Fruit fly (Drosophila melanogaster) whole organism, embryonic: ENCODE measurements around the gene CG15422.

Source experiments
- ATbp ChIP-seq: fragments of 200-800 bp; sonication (Bioruptor generic); optimal IDR thresholded peaks from 2 replicates; lab custom pipeline; 2017; ENCODE audit warnings: missing biosample characterization, mild to moderate bottlenecking, missing genetic modification characterization, missing genetic modification reagents
- CG10274 ChIP-seq: fragments of 200-800 bp; sonication (Bioruptor generic); optimal IDR thresholded peaks from 3 replicates; lab custom pipeline; 2017; ENCODE audit warnings: missing biosample characterization, mild to moderate bottlenecking, missing genetic modification characterization
- CG10431 ChIP-seq: fragments of 200-800 bp; sonication (Bioruptor generic); optimal IDR thresholded peaks from 3 replicates; lab custom pipeline; 2018; ENCODE audit warnings: missing biosample characterization, mild to moderate bottlenecking, missing genetic modification characterization
- CG11085 ChIP-seq: fragments of 200-800 bp; sonication (Bioruptor generic); IDR thresholded peaks from 2 replicates; pipeline ENCODE4 v1.3.6; 2022; ENCODE audit warnings: missing biosample characterization, missing genetic modification characterization
- CG12659 ChIP-seq: fragments of 200-800 bp; sonication (Bioruptor generic); optimal IDR thresholded peaks from 3 replicates; lab custom pipeline; 2017; ENCODE audit warnings: mild to moderate bottlenecking, missing biosample characterization, missing genetic modification reagents, missing genetic modification characterization
- CG13287 ChIP-seq: fragments of 200-800 bp; sonication (Bioruptor generic); IDR thresholded peaks from 2 replicates; pipeline ENCODE4 v1.3.6; 2022; ENCODE audit warnings: missing biosample characterization, missing genetic modification characterization; ENCODE audit not compliant: partially characterized antibody
- CG14441 ChIP-seq: fragments of 200-800 bp; sonication (Bioruptor generic); IDR thresholded peaks from 2 replicates; pipeline ENCODE4 v1.3.6; 2022; ENCODE audit warnings: missing biosample characterization, missing genetic modification characterization
- CG1529 ChIP-seq: fragments of 200-800 bp; sonication (Bioruptor generic); optimal IDR thresholded peaks from 3 replicates; lab custom pipeline; 2018; ENCODE audit warnings: missing biosample characterization, missing genetic modification characterization
- CG1603 ChIP-seq: fragments of 200-800 bp; sonication (Bioruptor generic); optimal IDR thresholded peaks from 2 replicates; lab custom pipeline; 2019; ENCODE audit warnings: missing biosample characterization, mild to moderate bottlenecking, missing genetic modification characterization, moderate library complexity
- CG17568 ChIP-seq: fragments of 200-800 bp; sonication (Bioruptor generic); optimal IDR thresholded peaks from 2 replicates; lab custom pipeline; 2018; ENCODE audit warnings: missing biosample characterization, mild to moderate bottlenecking, missing genetic modification characterization, moderate library complexity
- CG2129 ChIP-seq: fragments of 200-800 bp; sonication (Bioruptor generic); IDR thresholded peaks from 2 replicates; pipeline ENCODE4 v1.3.6; 2022; ENCODE audit warnings: missing biosample characterization, missing genetic modification characterization; ENCODE audit not compliant: partially characterized antibody
- CG30020 ChIP-seq: fragments of 200-800 bp; optimal IDR thresholded peaks from 2 replicates; lab custom pipeline; 2019; ENCODE audit warnings: missing biosample characterization, mild to moderate bottlenecking, missing genetic modification characterization, moderate library complexity
- CG31224 ChIP-seq: fragments of 200-800 bp; sonication (Bioruptor generic); IDR thresholded peaks from 2 replicates; pipeline ENCODE4 v1.3.6; 2022; ENCODE audit warnings: missing biosample characterization, missing genetic modification characterization
- CG31441 ChIP-seq: fragments of 200-800 bp; sonication (Bioruptor generic); IDR thresholded peaks from 2 replicates; pipeline ENCODE4 v1.3.6; 2022; ENCODE audit warnings: missing biosample characterization, missing genetic modification characterization
- CG7556 ChIP-seq: fragments of 200-800 bp; sonication (Bioruptor generic); optimal IDR thresholded peaks from 2 replicates; lab custom pipeline; 2017; ENCODE audit warnings: missing biosample characterization, mild to moderate bottlenecking, missing genetic modification characterization
- CG9215 ChIP-seq: fragments of 200-800 bp; sonication (Bioruptor generic); IDR thresholded peaks from 2 replicates; pipeline ENCODE4 v1.3.6; 2022; ENCODE audit warnings: missing biosample characterization, missing genetic modification characterization
- Doc2 ChIP-seq: fragments of 200-800 bp; sonication (Bioruptor generic); IDR thresholded peaks from 2 replicates; pipeline ENCODE4 v1.3.6; 2022; ENCODE audit warnings: missing biosample characterization, missing genetic modification characterization
- Hmr ChIP-seq: fragments of 200-800 bp; sonication (Bioruptor generic); optimal IDR thresholded peaks from 3 replicates; lab custom pipeline; 2017; ENCODE audit warnings: mild to moderate bottlenecking, missing biosample characterization, missing genetic modification reagents, missing genetic modification characterization
- Hr39 ChIP-seq: fragments of >200 bp; optimal IDR thresholded peaks from 2 replicates; lab custom pipeline; 2017
- Lim3 ChIP-seq: fragments of 200-800 bp; sonication (Bioruptor generic); IDR thresholded peaks from 2 replicates; pipeline ENCODE4 v1.3.6; 2022; ENCODE audit warnings: missing biosample characterization, missing genetic modification characterization
- MBD-R2 ChIP-seq: fragments of 200-800 bp; sonication (Bioruptor generic); IDR thresholded peaks from 2 replicates; pipeline ENCODE4 v1.3.6; 2022; ENCODE audit warnings: missing biosample characterization, missing genetic modification characterization
- Mrtf ChIP-seq: fragments of 200-800 bp; sonication (Bioruptor generic); IDR thresholded peaks from 3 replicates; pipeline ENCODE4 v1.3.6; 2022; ENCODE audit warnings: missing biosample characterization, missing genetic modification characterization
- NfI ChIP-seq: fragments of 200-800 bp; sonication (Bioruptor generic); optimal IDR thresholded peaks from 3 replicates; lab custom pipeline; 2018; ENCODE audit warnings: missing biosample characterization, mild to moderate bottlenecking, missing genetic modification characterization, moderate library complexity
- Sry-δ ChIP-seq: fragments of 200-800 bp; sonication (Bioruptor generic); optimal IDR thresholded peaks from 2 replicates; lab custom pipeline; 2016; ENCODE audit warnings: missing biosample characterization, missing genetic modification characterization
- Stat92E ChIP-seq, 3 experiments: fragments of >200 bp in 2 of 3; fragments of 200-800 bp in 1 of 3; sonication (Bioruptor generic) in 1 of 3; optimal IDR thresholded peaks; 2 replicates each; lab custom pipeline; 2017 to 2019; ENCODE audit warnings: missing biosample characterization in 3 of 3, missing genetic modification characterization in 3 of 3, mild to moderate bottlenecking in 1 of 3, moderate library complexity in 1 of 3
- Trl ChIP-seq, 3 experiments: fragments of >200 bp in 2 of 3; fragments of 200-800 bp in 1 of 3; sonication (Bioruptor generic) in 1 of 3; optimal IDR thresholded peaks; 2 replicates in 1 of 3; 3 replicates in 2 of 3; lab custom pipeline; 2016 to 2017; ENCODE audit warnings: missing biosample characterization in 1 of 3, missing genetic modification characterization in 1 of 3
- Xrp1 ChIP-seq: fragments of 200-800 bp; sonication (Bioruptor generic); IDR thresholded peaks from 2 replicates; pipeline ENCODE4 v1.3.6; 2022; ENCODE audit warnings: missing biosample characterization, missing genetic modification characterization
- abd-A ChIP-seq: fragments of 200-800 bp; sonication (Bioruptor generic); optimal IDR thresholded peaks from 3 replicates; lab custom pipeline; 2019; ENCODE audit warnings: missing biosample characterization, mild to moderate bottlenecking, missing genetic modification characterization, moderate library complexity
- bcd ChIP-seq: fragments of 200-800 bp; sonication (Bioruptor generic); optimal IDR thresholded peaks from 2 replicates; lab custom pipeline; 2017; ENCODE audit warnings: missing biosample characterization, mild to moderate bottlenecking, missing genetic modification characterization
- ci ChIP-seq: fragments of 200-800 bp; sonication (Bioruptor generic); IDR thresholded peaks from 3 replicates; pipeline ENCODE4 v1.3.6; 2022; ENCODE audit warnings: missing biosample characterization, missing genetic modification characterization
- croc ChIP-seq: fragments of 200-800 bp; sonication (Bioruptor generic); conservative IDR thresholded peaks from 3 replicates; pipeline ENCODE4 v1.3.6; 2022; ENCODE audit warnings: missing biosample characterization, missing genetic modification characterization
- gcm2 ChIP-seq: fragments of 200-800 bp; sonication (Bioruptor generic); optimal IDR thresholded peaks from 2 replicates; lab custom pipeline; 2016; ENCODE audit warnings: missing biosample characterization, missing genetic modification characterization
- grn ChIP-seq: fragments of 200-800 bp; sonication (Bioruptor generic); optimal IDR thresholded peaks from 3 replicates; lab custom pipeline; 2017; ENCODE audit warnings: missing biosample characterization, missing genetic modification characterization
- inv ChIP-seq: fragments of 200-800 bp; sonication (Bioruptor generic); IDR thresholded peaks from 2 replicates; pipeline ENCODE4 v1.3.6; 2022; ENCODE audit warnings: missing biosample characterization, missing genetic modification characterization; ENCODE audit not compliant: partially characterized antibody
- lov ChIP-seq, 2 experiments: fragments of 200-800 bp in 1 of 2; fragments of >200 bp in 1 of 2; sonication (Bioruptor generic) in 1 of 2; IDR thresholded peaks in 1 of 2; optimal IDR thresholded peaks in 1 of 2; 2 replicates in 1 of 2; 3 replicates in 1 of 2; pipeline versions ENCODE4 v1.3.6 to Lab custom; 2017 to 2022; ENCODE audit warnings: missing biosample characterization in 1 of 2, missing genetic modification characterization in 1 of 2
- luna ChIP-seq: fragments of 200-800 bp; sonication (Bioruptor generic); optimal IDR thresholded peaks from 2 replicates; lab custom pipeline; 2016; ENCODE audit warnings: missing biosample characterization, missing genetic modification characterization
- pnt ChIP-seq: fragments of 200-800 bp; sonication (Bioruptor generic); optimal IDR thresholded peaks from 3 replicates; lab custom pipeline; 2016; ENCODE audit warnings: missing biosample characterization, missing genetic modification characterization
- sens ChIP-seq: fragments of 200-800 bp; sonication (Bioruptor generic); peaks from one replicate; lab custom pipeline; 2016; ENCODE audit warnings: missing biosample characterization, missing genetic modification characterization
- shn ChIP-seq: fragments of 200-800 bp; sonication (Bioruptor generic); optimal IDR thresholded peaks from 3 replicates; lab custom pipeline; 2016; ENCODE audit warnings: missing biosample characterization, missing genetic modification characterization
- tll ChIP-seq, 2 experiments: fragments of 200-800 bp in 1 of 2; fragments of >200 bp in 1 of 2; sonication (Bioruptor generic) in 1 of 2; optimal IDR thresholded peaks; 2 replicates each; lab custom pipeline; 2017 to 2019; ENCODE audit warnings: missing biosample characterization in 2 of 2, missing genetic modification characterization in 2 of 2, mild to moderate bottlenecking in 1 of 2, moderate library complexity in 1 of 2
- trem ChIP-seq: fragments of 200-800 bp; optimal IDR thresholded peaks from 3 replicates; lab custom pipeline; 2019; ENCODE audit warnings: missing biosample characterization, mild to moderate bottlenecking, missing genetic modification characterization, moderate library complexity
- ttk ChIP-seq: fragments of 200-800 bp; sonication (Bioruptor generic); IDR thresholded peaks from 2 replicates; pipeline ENCODE4 v2.1.2; 2022; ENCODE audit warnings: missing biosample characterization, missing genetic modification characterization
- tx ChIP-seq: fragments of 200-800 bp; sonication (Bioruptor generic); optimal IDR thresholded peaks from 2 replicates; lab custom pipeline; 2016; ENCODE audit warnings: missing biosample characterization, missing genetic modification characterization
- vfl ChIP-seq: fragments of 200-800 bp; sonication (Bioruptor generic); optimal IDR thresholded peaks from 2 replicates; lab custom pipeline; 2016; ENCODE audit warnings: missing biosample characterization, missing genetic modification characterization
- vvl ChIP-seq: fragments of 200-800 bp; sonication (Bioruptor generic); IDR thresholded peaks from 2 replicates; pipeline ENCODE4 v1.3.6; 2022; ENCODE audit warnings: missing biosample characterization, missing genetic modification characterization
- wor ChIP-seq: fragments of 200-800 bp; sonication (Bioruptor generic); IDR thresholded peaks from 2 replicates; pipeline ENCODE4 v1.3.6; 2022; ENCODE audit warnings: missing biosample characterization, missing genetic modification characterization
- zen ChIP-seq: fragments of 200-800 bp; sonication (Bioruptor generic); optimal IDR thresholded peaks from 3 replicates; lab custom pipeline; 2018; ENCODE audit warnings: missing biosample characterization, mild to moderate bottlenecking, missing genetic modification characterization, moderate library complexity
- zfh1 ChIP-seq: fragments of 200-800 bp; sonication (Bioruptor generic); IDR thresholded peaks from 3 replicates; pipeline ENCODE4 v1.3.6; 2022; ENCODE audit warnings: missing biosample characterization, missing genetic modification characterization

Gene CG15422

DNA sequence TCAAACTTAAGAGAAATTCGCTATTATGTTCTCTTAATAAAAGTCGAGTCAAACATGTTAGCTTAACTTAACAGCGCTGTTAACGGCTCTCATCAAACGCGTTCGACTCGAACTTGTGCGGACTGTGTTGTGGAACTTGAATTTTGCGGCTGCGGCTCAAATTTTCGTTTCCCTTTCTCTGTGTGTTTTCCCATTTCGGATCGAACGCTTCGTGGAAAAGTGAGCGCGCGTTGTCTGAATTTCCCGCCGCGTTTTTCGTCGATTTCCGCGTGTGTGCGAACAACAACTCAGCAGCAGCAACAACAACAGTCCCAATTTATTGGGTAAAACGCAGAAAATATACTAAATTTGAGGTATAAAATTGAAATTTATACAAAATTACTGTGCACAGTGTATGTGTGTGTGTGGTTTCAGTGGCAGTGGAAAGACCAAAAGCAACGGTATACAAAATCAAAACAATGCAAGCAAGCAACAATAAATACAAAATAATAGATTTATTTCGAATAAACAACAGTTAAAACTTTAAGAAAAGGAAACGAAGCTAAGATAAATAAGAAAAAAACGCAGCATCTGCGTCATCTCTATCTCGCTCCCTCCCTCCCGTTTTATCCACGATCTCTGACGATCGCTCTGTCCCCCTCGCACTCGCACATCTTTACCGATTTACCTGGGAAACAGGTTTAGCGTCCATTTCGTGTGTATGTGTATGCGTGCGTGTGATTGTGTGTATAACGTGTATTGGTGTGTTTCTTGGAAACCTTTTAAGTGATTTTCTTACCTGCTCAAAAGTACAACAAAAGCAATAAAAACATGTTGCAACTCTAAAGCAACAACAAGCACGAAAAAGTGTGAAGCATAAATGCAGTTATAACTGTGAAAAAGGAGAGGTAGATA lies 26.7 kb downstream of the CG15422 start, which contains the start of gene ed:
ed (plus strand) TSS at position 175 of the 894 bp plus-strand sequence.
- TF ChIP-seq Lim3 (GFP tag; lab: Robert Waterston, UW) (no peak), Hr39 (lab: Kevin White, UChicago) (no peak), tx (GFP tag; lab: Kevin White, UChicago) (no peak), ttk (GFP tag; lab: Robert Waterston, UW) (no peak), CG14441 (no peak), vvl (peak; percentile 24; the same call in 1 of the 2 replicates), gcm2 (GFP tag; lab: Kevin White, UChicago) (no peak), CG31441 (no peak), shn (no peak), CG10431 (GFP tag; lab: Kevin White, UChicago) (peak; percentile 20), CG7556 (GFP tag; lab: Kevin White, UChicago) (peak; percentile 5), ATbp (GFP tag; lab: Kevin White, UChicago) (no peak), CG31224 (no peak), trem (tag; lab: Kevin White, UChicago) (no peak), Mrtf (GFP tag; lab: Robert Waterston, UW) (no peak), Stat92E (GFP tag; optimal IDR thresholded peaks at IDR 0.05; lab: Kevin White, UChicago) (peak in 1 of 3 experiments; percentile 93), grn (GFP tag; lab: Kevin White, UChicago) (peak; percentile 76), CG9215 (GFP tag; lab: Robert Waterston, UW) (no peak), bcd (GFP tag; lab: Kevin White, UChicago) (no peak), NfI (GFP tag; lab: Kevin White, UChicago) (peak; percentile 1), croc (no peak), sens (GFP tag; lab: Kevin White, UChicago) (peak; percentile 89), tll (GFP tag; optimal IDR thresholded peaks at IDR 0.05; lab: Kevin White, UChicago) (peak in 1 of 2 experiments; percentile 46), CG13287 (GFP tag; lab: Robert Waterston, UW) (peak; percentile 22; the same call in 1 of the 2 replicates), CG17568 (GFP tag; lab: Kevin White, UChicago) (peak; percentile 55), inv (GFP tag; lab: Robert Waterston, UW) (0 out of 2 replicates have a peak, but pooled peaks have one; percentile 8), Xrp1 (GFP tag; lab: Robert Waterston, UW) (no peak), Sry-δ (GFP tag; lab: Kevin White, UChicago) (no peak), Trl (optimal IDR thresholded peaks at IDR 0.05; lab: Kevin White, UChicago) (peak in 1 of 2 experiments; percentile 42), Trl (GFP tag; optimal IDR thresholded peaks at IDR 0.05; lab: Kevin White, UChicago) (no peak), vfl (GFP tag; lab: Kevin White, UChicago) (peak; percentile 10), CG1529 (peak; percentile 48), CG12659 (GFP tag; lab: Kevin White, UChicago) (no peak), zfh1 (GFP tag; lab: Robert Waterston, UW) (peak; percentile 5; the same call in 1 of the 3 replicates), Hmr (GFP tag; lab: Kevin White, UChicago) (peak; percentile 2), MBD-R2 (GFP tag; lab: Robert Waterston, UW) (no peak), wor (GFP tag; lab: Robert Waterston, UW) (no peak), luna (no peak), CG1603 (tag; lab: Kevin White, UChicago) (peak; percentile 9), abd-A (tag; lab: Kevin White, UChicago) (no peak), zen (tag; lab: Kevin White, UChicago) (peak; percentile 67), lov (optimal IDR thresholded peaks at IDR 0.05; lab: Kevin White, UChicago) (no peak), lov (GFP tag; IDR thresholded peaks at IDR 0.05; lab: Robert Waterston, UW) (no peak), Doc2 (GFP tag; lab: Robert Waterston, UW) (no peak), CG30020 (tag; lab: Kevin White, UChicago) (no peak), CG11085 (GFP tag; lab: Robert Waterston, UW) (no peak), CG10274 (GFP tag; lab: Kevin White, UChicago) (no peak), CG2129 (no peak), ci (GFP tag; lab: Robert Waterston, UW) (peak; percentile 69), pnt (GFP tag; lab: Kevin White, UChicago) (no peak)
